Fruit fly (Drosophila melanogaster): ENCODE results near the gene Bx42.

dm6 chrX:9148989-9149522 is 42.7 kb upstream of the Bx42 start, which contains the start of the genes fh and Bap111:
- TF ChIP-seq Mio (GFP tag; optimal IDR thresholded peaks at IDR 0.05), result no peak
- no peak for TF ChIP-seq jim (GFP tag; optimal IDR thresholded peaks at IDR 0.05)
- TF ChIP-seq Myc (optimal IDR thresholded peaks at IDR 0.05), result peak; percentile 13
- no peak for TF ChIP-seq ey (GFP tag; optimal IDR thresholded peaks at IDR 0.05)
- TF ChIP-seq OdsH (GFP tag; optimal IDR thresholded peaks at IDR 0.05), result no peak
- no peak for TF ChIP-seq CrebA (GFP tag; optimal IDR thresholded peaks at IDR 0.05; ENCODE audit: borderline replicate concordance)

All from whole organism, wandering third instar larva.